Fruit fly (Drosophila melanogaster) whole organism, embryonic: ENCODE results near the gene mat.

Experiments used
- ATbp ChIP-seq: fragments of 200-800 bp; sonication (Bioruptor generic); optimal IDR thresholded peaks from 2 replicates; lab custom pipeline; 2017; ENCODE audit warnings: missing biosample characterization, mild to moderate bottlenecking, missing genetic modification characterization, missing genetic modification reagents
- B-H1 ChIP-seq: fragments of 200-800 bp; sonication (Bioruptor generic); IDR thresholded peaks from 3 replicates; pipeline ENCODE4 v1.3.6; 2022; ENCODE audit warnings: missing biosample characterization, missing genetic modification characterization
- B-H2 ChIP-seq: fragments of 200-800 bp; sonication (Bioruptor generic); optimal IDR thresholded peaks from 2 replicates; lab custom pipeline; 2018; ENCODE audit warnings: missing biosample characterization, mild to moderate bottlenecking, missing genetic modification characterization
- Blimp-1 ChIP-seq: fragments of 200-800 bp; sonication (Bioruptor generic); optimal IDR thresholded peaks from 3 replicates; lab custom pipeline; 2018; ENCODE audit warnings: missing biosample characterization, missing genetic modification characterization, mild to moderate bottlenecking, moderate library complexity, missing genetic modification reagents
- CG12219 ChIP-seq: fragments of 200-800 bp; sonication (Bioruptor generic); optimal IDR thresholded peaks from 3 replicates; lab custom pipeline; 2018; ENCODE audit warnings: missing biosample characterization, mild to moderate bottlenecking, missing genetic modification characterization
- CG12299 ChIP-seq: fragments of 200-800 bp; sonication (Bioruptor generic); optimal IDR thresholded peaks from 2 replicates; lab custom pipeline; 2018; ENCODE audit warnings: missing biosample characterization, mild to moderate bottlenecking, missing genetic modification characterization
- CG14014 ChIP-seq: fragments of 200-800 bp; sonication (Bioruptor generic); IDR thresholded peaks from 2 replicates; pipeline ENCODE4 v1.3.6; 2022; ENCODE audit warnings: missing biosample characterization, missing genetic modification characterization
- CG14667 ChIP-seq: fragments of 200-800 bp; sonication (Bioruptor generic); IDR thresholded peaks from 2 replicates; pipeline ENCODE4 v1.3.6; 2022; ENCODE audit warnings: missing biosample characterization, missing genetic modification characterization
- CG14860 ChIP-seq: fragments of 200-800 bp; sonication (Bioruptor generic); IDR thresholded peaks from 3 replicates; pipeline ENCODE4 v1.3.6; 2022; ENCODE audit warnings: missing biosample characterization, missing genetic modification characterization; ENCODE audit not compliant: partially characterized antibody
- CG15479 ChIP-seq: fragments of 200-800 bp; sonication (Bioruptor generic); optimal IDR thresholded peaks from 3 replicates; lab custom pipeline; 2019; ENCODE audit warnings: missing biosample characterization, mild to moderate bottlenecking, missing genetic modification characterization, moderate library complexity
- CG15514 ChIP-seq: fragments of 200-800 bp; sonication (Bioruptor generic); optimal IDR thresholded peaks from 3 replicates; lab custom pipeline; 2017; ENCODE audit warnings: missing biosample characterization, missing genetic modification characterization, mild to moderate bottlenecking, moderate library complexity, missing genetic modification reagents
- CG1602 ChIP-seq: fragments of 200-800 bp; sonication (Bioruptor generic); optimal IDR thresholded peaks from 3 replicates; lab custom pipeline; 2016; ENCODE audit warnings: missing biosample characterization, missing genetic modification characterization
- CG16813 ChIP-seq: fragments of 200-800 bp; sonication (Bioruptor generic); IDR thresholded peaks from 3 replicates; pipeline ENCODE4 v1.3.6; 2022; ENCODE audit warnings: missing biosample characterization, missing genetic modification characterization; ENCODE audit not compliant: partially characterized antibody
- CG17361 ChIP-seq: fragments of 200-800 bp; sonication (Bioruptor generic); IDR thresholded peaks from 3 replicates; pipeline ENCODE4 v1.3.6; 2022; ENCODE audit warnings: missing biosample characterization, missing genetic modification characterization
- CG4707 ChIP-seq: fragments of 200-800 bp; sonication (Bioruptor generic); optimal IDR thresholded peaks from 2 replicates; lab custom pipeline; 2018; ENCODE audit warnings: missing biosample characterization, mild to moderate bottlenecking, missing genetic modification characterization, moderate library complexity
- CG5953 ChIP-seq: fragments of 200-800 bp; sonication (Bioruptor generic); IDR thresholded peaks from 2 replicates; pipeline ENCODE4 v1.3.6; 2022; ENCODE audit warnings: missing biosample characterization, missing genetic modification characterization
- CG9876 ChIP-seq: fragments of 200-800 bp; sonication (Bioruptor generic); optimal IDR thresholded peaks from 2 replicates; lab custom pipeline; 2016; ENCODE audit warnings: missing biosample characterization, missing genetic modification characterization
- CHES-1-like ChIP-seq: fragments of 200-800 bp; sonication (Bioruptor generic); optimal IDR thresholded peaks from 2 replicates; lab custom pipeline; 2016; ENCODE audit warnings: missing biosample characterization, missing genetic modification characterization
- D19B ChIP-seq: fragments of 200-800 bp; sonication (Bioruptor generic); optimal IDR thresholded peaks from 2 replicates; lab custom pipeline; 2017; ENCODE audit warnings: missing biosample characterization, mild to moderate bottlenecking, missing genetic modification characterization
- Dip3 ChIP-seq: fragments of 200-800 bp; sonication (Bioruptor generic); optimal IDR thresholded peaks from 3 replicates; lab custom pipeline; 2016; ENCODE audit warnings: missing biosample characterization, missing genetic modification characterization
- H2.0 ChIP-seq: fragments of 200-800 bp; sonication (Bioruptor generic); IDR thresholded peaks from 2 replicates; pipeline ENCODE4 v1.3.6; 2022; ENCODE audit warnings: missing biosample characterization, missing genetic modification characterization
- NC2α ChIP-seq: fragments of 200-800 bp; sonication (Bioruptor generic); optimal IDR thresholded peaks from 2 replicates; lab custom pipeline; 2016; ENCODE audit warnings: missing biosample characterization, missing genetic modification characterization
- NK7.1 ChIP-seq: fragments of 200-800 bp; sonication (Bioruptor generic); optimal IDR thresholded peaks from 3 replicates; lab custom pipeline; 2016; ENCODE audit warnings: missing biosample characterization, missing genetic modification characterization
- Nf-YB ChIP-seq: fragments of 200-800 bp; sonication (Bioruptor generic); optimal IDR thresholded peaks from 3 replicates; lab custom pipeline; 2019; ENCODE audit warnings: missing biosample characterization, mild to moderate bottlenecking, missing genetic modification characterization, moderate library complexity
- Oli ChIP-seq: fragments of 200-800 bp; sonication (Bioruptor generic); optimal IDR thresholded peaks from 2 replicates; lab custom pipeline; 2018; ENCODE audit warnings: missing biosample characterization, mild to moderate bottlenecking, missing genetic modification characterization, moderate library complexity
- Ptx1 ChIP-seq: fragments of 200-800 bp; sonication (Bioruptor generic); IDR thresholded peaks from 2 replicates; pipeline ENCODE4 v1.3.6; 2022; ENCODE audit warnings: missing biosample characterization, missing genetic modification characterization
- Scr ChIP-seq: fragments of 200-800 bp; sonication (Bioruptor generic); IDR thresholded peaks from 2 replicates; pipeline ENCODE4 v1.3.6; 2022; ENCODE audit warnings: missing biosample characterization, missing genetic modification characterization; ENCODE audit not compliant: partially characterized antibody
- Usf ChIP-seq: fragments of 200-800 bp; sonication (Bioruptor generic); optimal IDR thresholded peaks from 2 replicates; lab custom pipeline; 2017; ENCODE audit warnings: missing genotype, missing biosample characterization, missing genetic modification characterization
- ac ChIP-seq: fragments of 200-800 bp; sonication (Bioruptor generic); optimal IDR thresholded peaks from 3 replicates; lab custom pipeline; 2017; ENCODE audit warnings: missing biosample characterization, mild to moderate bottlenecking, missing genetic modification characterization
- ato ChIP-seq: fragments of 200-800 bp; sonication (Bioruptor generic); IDR thresholded peaks from 2 replicates; pipeline ENCODE4 v1.3.6; 2022; ENCODE audit warnings: missing biosample characterization, missing genetic modification characterization; ENCODE audit not compliant: partially characterized antibody
- cas ChIP-seq: fragments of 200-800 bp; sonication (Bioruptor generic); IDR thresholded peaks from 2 replicates; pipeline ENCODE4 v1.3.6; 2022; ENCODE audit warnings: missing biosample characterization, missing genetic modification characterization
- dan ChIP-seq: fragments of 200-800 bp; sonication (Bioruptor generic); IDR thresholded peaks from 2 replicates; pipeline ENCODE4 v1.3.6; 2022; ENCODE audit warnings: missing biosample characterization, missing genetic modification characterization
- dati ChIP-seq: fragments of 200-800 bp; sonication (Bioruptor generic); IDR thresholded peaks from 2 replicates; pipeline ENCODE4 v1.3.6; 2022; ENCODE audit warnings: missing biosample characterization, missing genetic modification characterization
- ems ChIP-seq: fragments of 200-800 bp; sonication (Bioruptor generic); optimal IDR thresholded peaks from 3 replicates; lab custom pipeline; 2016; ENCODE audit warnings: missing biosample characterization, missing genetic modification characterization
- gce ChIP-seq: fragments of 200-800 bp; sonication (Bioruptor generic); IDR thresholded peaks from 3 replicates; pipeline ENCODE4 v1.3.6; 2022; ENCODE audit warnings: missing biosample characterization, missing genetic modification characterization
- hth ChIP-seq: fragments of >200 bp; optimal IDR thresholded peaks from 2 replicates; lab custom pipeline; 2017; ENCODE audit warnings: inconsistent platforms
- jumu ChIP-seq: fragments of 200-800 bp; sonication (Bioruptor generic); optimal IDR thresholded peaks from 3 replicates; lab custom pipeline; 2016; ENCODE audit warnings: missing biosample characterization, missing genetic modification characterization
- lov ChIP-seq, 2 experiments: fragments of 200-800 bp in 1 of 2; fragments of >200 bp in 1 of 2; sonication (Bioruptor generic) in 1 of 2; IDR thresholded peaks in 1 of 2; optimal IDR thresholded peaks in 1 of 2; 2 replicates in 1 of 2; 3 replicates in 1 of 2; pipeline versions ENCODE4 v1.3.6 to Lab custom; 2017 to 2022; ENCODE audit warnings: missing biosample characterization in 1 of 2, missing genetic modification characterization in 1 of 2
- nau ChIP-seq: fragments of 200-800 bp; sonication (Bioruptor generic); optimal IDR thresholded peaks from 3 replicates; lab custom pipeline; 2017; ENCODE audit warnings: missing biosample characterization, mild to moderate bottlenecking, missing genetic modification characterization, missing genetic modification reagents
- nom ChIP-seq: fragments of 200-800 bp; sonication (Bioruptor generic); optimal IDR thresholded peaks from 2 replicates; lab custom pipeline; 2017; ENCODE audit warnings: missing biosample characterization, missing genetic modification characterization, mild to moderate bottlenecking, moderate library complexity, missing genetic modification reagents
- pan ChIP-seq, 4 experiments: fragments of >200 bp in 3 of 4; fragments of 200-800 bp in 1 of 4; sonication (Bioruptor generic) in 1 of 4; optimal IDR thresholded peaks in 3 of 4; IDR thresholded peaks in 1 of 4; 2 replicates each; pipeline versions ENCODE4 v1.3.6 to Lab custom; 2017 to 2022; ENCODE audit warnings: missing biosample characterization in 2 of 4, missing genetic modification characterization in 2 of 4, mixed read lengths in 1 of 4
- prd ChIP-seq, 3 experiments: fragments of >200 bp in 2 of 3; fragments of 200-800 bp in 1 of 3; sonication (Bioruptor generic) in 1 of 3; optimal IDR thresholded peaks in 2 of 3; IDR thresholded peaks in 1 of 3; 2 replicates in 2 of 3; 3 replicates in 1 of 3; pipeline versions ENCODE4 v1.3.6 to Lab custom; 2017 to 2022; ENCODE audit warnings: missing biosample characterization in 1 of 3, missing genetic modification characterization in 1 of 3
- sd ChIP-seq: fragments of 200-800 bp; sonication (Bioruptor generic); optimal IDR thresholded peaks from 3 replicates; lab custom pipeline; 2018; ENCODE audit warnings: missing biosample characterization, mild to moderate bottlenecking, missing genetic modification characterization, moderate library complexity
- sr ChIP-seq: fragments of 200-800 bp; sonication (Bioruptor generic); IDR thresholded peaks from 3 replicates; pipeline ENCODE4 v1.3.6; 2022; ENCODE audit warnings: missing biosample characterization, missing genetic modification characterization
- sug ChIP-seq: fragments of 200-800 bp; optimal IDR thresholded peaks from 2 replicates; lab custom pipeline; 2019; ENCODE audit warnings: missing biosample characterization, mild to moderate bottlenecking, missing genetic modification characterization, moderate library complexity
- tap ChIP-seq: fragments of 200-800 bp; optimal IDR thresholded peaks from 3 replicates; lab custom pipeline; 2019; ENCODE audit warnings: missing biosample characterization, mild to moderate bottlenecking, missing genetic modification characterization, moderate library complexity
- toy ChIP-seq: fragments of 200-800 bp; sonication (Bioruptor generic); IDR thresholded peaks from 2 replicates; pipeline ENCODE4 v1.3.6; 2022; ENCODE audit warnings: missing biosample characterization, missing genetic modification characterization
- trh ChIP-seq: fragments of 200-800 bp; sonication (Bioruptor generic); optimal IDR thresholded peaks from 2 replicates; lab custom pipeline; 2016; ENCODE audit warnings: missing biosample characterization, missing genetic modification characterization
- vvl ChIP-seq: fragments of 200-800 bp; sonication (Bioruptor generic); IDR thresholded peaks from 2 replicates; pipeline ENCODE4 v1.3.6; 2022; ENCODE audit warnings: missing biosample characterization, missing genetic modification characterization
- zfh2 ChIP-seq: fragments of 200-800 bp; sonication (Bioruptor generic); optimal IDR thresholded peaks from 2 replicates; lab custom pipeline; 2016; ENCODE audit warnings: missing biosample characterization, missing genetic modification characterization

The mat gene

DNA sequence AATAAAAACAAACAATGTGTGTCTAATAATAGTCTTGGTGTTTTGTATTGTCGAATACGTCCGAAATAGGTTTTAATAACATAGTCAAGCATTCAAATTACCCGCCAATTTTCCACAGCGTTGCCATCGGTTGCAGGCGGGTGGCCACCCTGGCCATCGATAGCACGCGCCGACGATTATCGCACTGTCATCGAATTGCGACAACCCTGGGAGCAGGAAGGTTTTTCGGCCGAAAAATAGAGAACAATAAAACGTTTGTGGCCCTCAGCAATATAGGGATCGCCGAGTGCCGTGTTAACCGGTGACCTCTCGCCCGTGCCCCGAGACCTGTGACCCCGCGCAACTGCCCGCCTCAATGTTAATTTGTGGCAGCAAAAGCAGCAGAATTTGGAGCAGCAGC lies 31.0 kb upstream of the mat start, which contains the start of gene Usp10 (continued):
- TF ChIP-seq ac (GFP tag; lab: Kevin White, UChicago) (no peak), CG14860 (peak; percentile 47; the same call in 1 of the 3 replicates), Oli (tag; lab: Kevin White, UChicago) (no peak), CG16813 (GFP tag; lab: Robert Waterston, UW) (peak; percentile 81), prd (optimal IDR thresholded peaks at IDR 0.05; lab: Kevin White, UChicago) (no peak), prd (GFP tag; IDR thresholded peaks at IDR 0.05; lab: Robert Waterston, UW) (no peak), CG4707 (GFP tag; lab: Kevin White, UChicago) (no peak), ato (peak; percentile 82), nau (no peak), tap (tag; lab: Kevin White, UChicago) (no peak), CG1602 (GFP tag; lab: Kevin White, UChicago) (no peak), Usf (GFP tag; lab: Kevin White, UChicago) (no peak), Scr (GFP tag; lab: Robert Waterston, UW) (peak; percentile 73), dati (no peak), sug (tag; lab: Kevin White, UChicago) (peak; percentile 15), gce (GFP tag; lab: Robert Waterston, UW) (no peak), CG15514 (GFP tag; lab: Kevin White, UChicago) (peak; percentile 50), trh (GFP tag; lab: Kevin White, UChicago) (no peak), nom (GFP tag; lab: Kevin White, UChicago) (no peak), cas (GFP tag; lab: Robert Waterston, UW) (no peak), Dip3 (no peak), sd (tag; lab: Kevin White, UChicago) (no peak), ATbp (no peak), pan (optimal IDR thresholded peaks at IDR 0.05; lab: Kevin White, UChicago) (no peak), pan (GFP tag; optimal IDR thresholded peaks at IDR 0.05 in 1 of 2, IDR thresholded peaks at IDR 0.05 in 1 of 2) (no peak), ems (GFP tag; lab: Kevin White, UChicago) (no peak), sr (GFP tag; lab: Robert Waterston, UW) (no peak), zfh2 (GFP tag; lab: Kevin White, UChicago) (no peak), Nf-YB (GFP tag; lab: Kevin White, UChicago) (no peak), hth (lab: Kevin White, UChicago) (no peak), toy (no peak), B-H1 (GFP tag; lab: Robert Waterston, UW) (no peak), D19B (GFP tag; lab: Kevin White, UChicago) (no peak), CG5953 (no peak), H2.0 (no peak), CG14667 (GFP tag; lab: Robert Waterston, UW) (no peak), NK7.1 (GFP tag; lab: Kevin White, UChicago) (no peak), dan (GFP tag; lab: Robert Waterston, UW) (no peak), CG17361 (GFP tag; lab: Robert Waterston, UW) (no peak), lov (optimal IDR thresholded peaks at IDR 0.05; lab: Kevin White, UChicago) (no peak), lov (GFP tag; IDR thresholded peaks at IDR 0.05; lab: Robert Waterston, UW) (no peak), Blimp-1 (GFP tag; lab: Kevin White, UChicago) (no peak), jumu (GFP tag; lab: Kevin White, UChicago) (no peak), CHES-1-like (GFP tag; lab: Kevin White, UChicago) (no peak), vvl (GFP tag; lab: Robert Waterston, UW) (no peak), Ptx1 (GFP tag; lab: Robert Waterston, UW) (no peak), CG12219 (GFP tag; lab: Kevin White, UChicago) (no peak), CG15479 (GFP tag; lab: Kevin White, UChicago) (peak; percentile 48), B-H2 (GFP tag; lab: Kevin White, UChicago) (no peak), NC2α (GFP tag; lab: Kevin White, UChicago) (no peak), CG12299 (tag; lab: Kevin White, UChicago) (no peak), CG9876 (GFP tag; lab: Kevin White, UChicago) (no peak), CG14014 (GFP tag; lab: Robert Waterston, UW) (no peak)
